Fruit fly (Drosophila melanogaster): ENCODE results near the gene HDAC11.

The HDAC11 gene

DNA sequence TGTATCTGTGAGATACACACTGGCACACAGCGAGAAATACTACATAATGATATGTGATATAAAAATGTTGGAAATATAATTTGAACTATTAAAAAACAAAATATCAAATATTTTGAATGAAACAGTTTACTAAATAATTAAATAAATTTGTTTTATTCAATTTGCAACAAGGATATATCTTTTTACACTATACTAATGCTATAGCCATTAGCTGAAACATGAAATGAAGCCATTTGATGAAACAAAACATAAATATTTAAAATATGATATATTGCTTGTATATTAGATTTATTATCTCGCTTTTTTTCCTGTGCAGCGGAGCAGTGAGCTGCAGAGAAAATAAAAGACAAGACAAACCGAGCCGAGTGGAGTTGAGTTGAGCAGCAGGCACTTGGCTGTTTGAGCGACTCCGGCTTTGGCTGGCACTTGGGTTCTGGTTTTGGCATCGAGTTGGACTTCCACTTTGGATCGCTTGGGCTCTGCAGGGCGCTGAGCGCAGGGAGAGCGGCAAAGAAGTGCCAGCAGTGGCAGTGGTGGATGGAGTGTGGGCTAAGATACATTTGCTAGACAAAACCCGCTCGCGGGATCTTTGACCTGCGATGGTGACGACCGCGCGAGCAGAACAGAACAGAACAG, 37.4 kb upstream of the HDAC11 start (continued):
- TF ChIP-seq CG3726 (GFP tag; IDR thresholded peaks at IDR 0.05) (no peak), slbo (GFP tag; IDR thresholded peaks at IDR 0.05) (peak; percentile 73), CG13424 (tag; optimal IDR thresholded peaks at IDR 0.05) (peak; percentile 88), Hr78 (GFP tag; optimal IDR thresholded peaks at IDR 0.05) (peak in 1 of 2 experiments; percentile 78), bowl (GFP tag; IDR thresholded peaks at IDR 0.05) (0 out of 2 replicates have a peak, but pooled peaks have one; percentile 14), Sry-β (GFP tag; optimal IDR thresholded peaks at IDR 0.05) (peak; percentile 49), ftz-f1 (GFP tag; optimal IDR thresholded peaks at IDR 0.05) (no peak), CG6254 (GFP tag; optimal IDR thresholded peaks at IDR 0.05) (peak; percentile 57), ssp (GFP tag; IDR thresholded peaks at IDR 0.05) (peak; percentile 55), Hr3 (GFP tag; optimal IDR thresholded peaks at IDR 0.05) (peak; percentile 72), CG12219 (GFP tag; optimal IDR thresholded peaks at IDR 0.05) (peak; percentile 8), Gsc (GFP tag; IDR thresholded peaks at IDR 0.05) (no peak), dysf (GFP tag; IDR thresholded peaks at IDR 0.05) (peak; percentile 84), Doc2 (GFP tag; IDR thresholded peaks at IDR 0.05) (no peak), NFAT (GFP tag; IDR thresholded peaks at IDR 0.05) (no peak), CG12299 (tag; optimal IDR thresholded peaks at IDR 0.05) (peak; percentile 75), CG4282 (GFP tag; optimal IDR thresholded peaks at IDR 0.05) (no peak), toy (GFP tag; IDR thresholded peaks at IDR 0.05) (no peak), exex (tag; optimal IDR thresholded peaks at IDR 0.05) (no peak), Bteb2 (GFP tag; optimal IDR thresholded peaks at IDR 0.05) (no peak), Atf-2 (GFP tag; optimal IDR thresholded peaks at IDR 0.05) (no peak), Taf1 (GFP tag; IDR thresholded peaks at IDR 0.05) (no peak), Neu2 (GFP tag; optimal IDR thresholded peaks at IDR 0.05; ENCODE audit: borderline replicate concordance) (no peak), Oaz (GFP tag; IDR thresholded peaks at IDR 0.05) (no peak), fru (optimal IDR thresholded peaks at IDR 0.05) (no peak), sqz (GFP tag; optimal IDR thresholded peaks at IDR 0.05) (peak; percentile 80), CG11093 (GFP tag; IDR thresholded peaks at IDR 0.05) (0 out of 3 replicates have a peak, but pooled peaks have one; percentile 38), C15 (GFP tag; IDR thresholded peaks at IDR 0.05) (no peak), CG8089 (GFP tag; optimal IDR thresholded peaks at IDR 0.05) (no peak), luna (GFP tag; optimal IDR thresholded peaks at IDR 0.05) (no peak), MTF-1 (GFP tag; optimal IDR thresholded peaks at IDR 0.05; ENCODE audit: borderline replicate concordance) (peak; percentile 40), CG7786 (GFP tag; optimal IDR thresholded peaks at IDR 0.05) (no peak), CG3163 (GFP tag; optimal IDR thresholded peaks at IDR 0.05) (no peak), wdn (GFP tag; IDR thresholded peaks at IDR 0.05) (no peak), dmrt11E (tag; optimal IDR thresholded peaks at IDR 0.05) (peak; percentile 90), otp (GFP tag; IDR thresholded peaks at IDR 0.05) (no peak), CG1233 (GFP tag; optimal IDR thresholded peaks at IDR 0.05) (peak; percentile 74), jumu (GFP tag; optimal IDR thresholded peaks at IDR 0.05) (no peak), Xrp1 (GFP tag; IDR thresholded peaks at IDR 0.05) (peak; percentile 81), CG10321 (GFP tag; IDR thresholded peaks at IDR 0.05) (peak; percentile 16; the same call in 1 of the 2 replicates), Drgx (GFP tag; IDR thresholded peaks at IDR 0.05) (peak; percentile 84), CG15011 (GFP tag; optimal IDR thresholded peaks at IDR 0.05) (peak; percentile 75), HLHmδ (GFP tag; optimal IDR thresholded peaks at IDR 0.05) (no peak), Ssrp (tag; optimal IDR thresholded peaks at IDR 0.05) (peak; percentile 78), CG9817 (tag; optimal IDR thresholded peaks at IDR 0.05) (peak; percentile 54), CG3847 (GFP tag; IDR thresholded peaks at IDR 0.05) (peak; percentile 47; the same call in 1 of the 2 replicates), prd (optimal IDR thresholded peaks at IDR 0.05) (no peak), prd (GFP tag; IDR thresholded peaks at IDR 0.05) (peak; percentile 85), CG13296 (GFP tag; optimal IDR thresholded peaks at IDR 0.05) (peak; percentile 79), CG13123 (GFP tag; optimal IDR thresholded peaks at IDR 0.05) (no peak), seq (GFP tag; IDR thresholded peaks at IDR 0.05) (0 out of 2 replicates have a peak, but pooled peaks have one; percentile 45)
